Worm (Caenorhabditis elegans) whole organism, young adult: ENCODE measurements around the gene Y38H6C.24.

ENCODE experiments used
- F22D6.2 ChIP-seq: sonication (generic microtip); optimal IDR thresholded peaks from 2 replicates; lab custom pipeline; 2016; ENCODE audit warnings: mild to moderate bottlenecking, missing genetic modification characterization, missing compliant biosample characterization
- F37B4.10 ChIP-seq: fragments of 200-800 bp; sonication (Bioruptor generic); IDR thresholded peaks from 2 replicates; pipeline ENCODE4 v1.3.6; 2022; ENCODE audit warnings: missing genetic modification characterization, missing compliant biosample characterization
- F57C9.4 ChIP-seq: sonication (generic microtip); optimal IDR thresholded peaks from 2 replicates; lab custom pipeline; 2017; ENCODE audit warnings: mild to moderate bottlenecking, missing genetic modification characterization, missing compliant biosample characterization
- T07F8.4 ChIP-seq: sonication (generic microtip); optimal IDR thresholded peaks from 2 replicates; lab custom pipeline; 2016; ENCODE audit warnings: mild to moderate bottlenecking, missing genetic modification characterization, moderate library complexity, missing compliant biosample characterization
- Y95B8A.8 ChIP-seq: fragments of 200-800 bp; sonication (Bioruptor generic); IDR thresholded peaks from 2 replicates; pipeline ENCODE4 v1.3.6; 2022; ENCODE audit warnings: missing genetic modification reagents, missing genetic modification characterization, missing compliant biosample characterization
- hlh-12 ChIP-seq: sonication (generic microtip); optimal IDR thresholded peaks from 2 replicates; lab custom pipeline; 2016; ENCODE audit warnings: missing genetic modification characterization, missing compliant biosample characterization
- lag-1 ChIP-seq: fragments of 200-800 bp; sonication (Bioruptor generic); IDR thresholded peaks from 2 replicates; pipeline ENCODE4 v1.3.6; 2022; ENCODE audit warnings: missing genetic modification reagents, missing genetic modification characterization, missing compliant biosample characterization
- let-526 ChIP-seq: fragments of 200-800 bp; sonication (Bioruptor generic); IDR thresholded peaks from 2 replicates; pipeline ENCODE4 v1.3.6; 2022; ENCODE audit warnings: missing genetic modification reagents, missing genetic modification characterization, missing compliant biosample characterization
- nfyb-1 ChIP-seq: fragments of 200-800 bp; sonication (Bioruptor generic); IDR thresholded peaks from 2 replicates; pipeline ENCODE4 v1.3.6; 2022; ENCODE audit warnings: missing genetic modification reagents, missing genetic modification characterization, missing compliant biosample characterization
- pha-4 ChIP-seq: fragments of 150-350 bp; sonication (generic microtip); optimal IDR thresholded peaks from 2 replicates; lab custom pipeline; 2014; ENCODE audit warnings: missing biosample characterization, missing genetic modification reagents, missing genetic modification characterization
- snpc-4 ChIP-seq, 5 experiments: fragments of 150-350 bp in 1 of 5; sonication (generic microtip) in 4 of 5; optimal IDR thresholded peaks; 2 replicates each; lab custom pipeline; 2014 to 2018; ENCODE audit warnings: missing genetic modification characterization in 5 of 5, missing biosample characterization in 3 of 5, antibody characterized with exemption in 2 of 5, mild to moderate bottlenecking in 2 of 5, missing compliant biosample characterization in 2 of 5, missing genotype in 2 of 5, moderate library complexity in 2 of 5, missing genetic modification reagents in 1 of 5
- unc-130 ChIP-seq: sonication (generic microtip); optimal IDR thresholded peaks from 2 replicates; lab custom pipeline; 2016; ENCODE audit warnings: missing genetic modification reagents, missing genetic modification characterization, missing compliant biosample characterization
- unc-62 ChIP-seq: fragments of 150-350 bp; optimal IDR thresholded peaks from 2 replicates; lab custom pipeline; 2014; ENCODE audit warnings: missing biosample characterization, missing genetic modification reagents, missing genetic modification characterization
- ztf-26 ChIP-seq: sonication (generic microtip); optimal IDR thresholded peaks from 2 replicates; lab custom pipeline; 2017; ENCODE audit warnings: missing genetic modification characterization, missing compliant biosample characterization

DNA sequence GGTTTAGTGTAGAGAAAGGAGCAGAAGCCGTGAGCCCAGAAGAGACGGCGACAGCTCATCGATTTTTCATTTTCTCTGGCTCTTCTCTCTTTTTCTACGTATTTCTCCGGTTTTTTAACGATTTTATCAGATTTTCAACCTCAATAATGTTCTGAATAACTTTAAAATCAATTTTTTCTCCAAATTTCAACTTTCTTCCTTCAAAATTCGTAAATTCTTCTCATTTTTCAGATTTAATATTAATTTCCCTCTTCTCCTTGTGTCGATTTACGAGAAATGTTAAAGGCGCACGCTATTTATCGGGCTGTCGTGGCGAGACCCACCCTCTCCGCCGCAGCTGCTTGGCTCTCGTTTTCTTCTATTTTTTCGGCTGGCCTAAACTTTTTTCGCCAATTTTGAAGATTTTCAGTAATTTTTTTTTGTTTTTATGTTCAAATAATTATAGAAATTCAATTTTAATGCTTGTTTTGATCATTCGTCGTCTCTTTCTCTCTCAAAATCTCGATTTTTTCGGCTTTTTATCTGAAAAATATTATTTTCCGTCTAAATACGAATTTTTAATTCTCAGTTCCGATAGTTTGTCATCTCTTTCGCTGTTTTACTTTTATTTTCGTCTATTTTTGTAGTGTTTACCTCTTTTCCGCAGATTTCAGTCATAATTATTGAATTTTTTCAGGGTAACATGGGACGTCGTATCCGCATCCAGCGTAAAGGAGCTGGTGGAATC is 47.1 kb upstream of the Y38H6C.24 start, which contains the start of the genes calf-1 and rpl-2:
- TF ChIP-seq unc-62 (GFP tag; lab: Kevin White, UChicago): no peak
- TF ChIP-seq T07F8.4: no peak
- no peak for TF ChIP-seq lag-1 (GFP tag; lab: Robert Waterston, UW)
- TF ChIP-seq unc-130 (GFP tag; lab: Kevin White, UChicago): no peak
- no peak for TF ChIP-seq F37B4.10 (GFP tag; lab: Robert Waterston, UW)
- no peak for TF ChIP-seq F57C9.4 (tag; lab: Kevin White, UChicago)
- no peak for TF ChIP-seq Y95B8A.8
- TF ChIP-seq hlh-12 (tag; lab: Kevin White, UChicago): no peak
- peak; percentile 44 for TF ChIP-seq snpc-4 (GFP tag; optimal IDR thresholded peaks at IDR 0.05; lab: Kevin White, UChicago)
- TF ChIP-seq snpc-4 (tag; optimal IDR thresholded peaks at IDR 0.05; lab: Kevin White, UChicago): peak in 2 of 4 experiments; percentile 9 to 36
- TF ChIP-seq let-526 (GFP tag; lab: Robert Waterston, UW): no peak
- TF ChIP-seq ztf-26 (tag; lab: Kevin White, UChicago): no peak
- TF ChIP-seq nfyb-1 (GFP tag; lab: Robert Waterston, UW): no peak
- TF ChIP-seq pha-4 (tag; lab: Kevin White, UChicago): no peak
- TF ChIP-seq F22D6.2 (tag; lab: Kevin White, UChicago): no peak
